Fruit fly (Drosophila melanogaster): ENCODE data around the gene nAChRbeta2.

The nAChRbeta2 gene

DNA sequence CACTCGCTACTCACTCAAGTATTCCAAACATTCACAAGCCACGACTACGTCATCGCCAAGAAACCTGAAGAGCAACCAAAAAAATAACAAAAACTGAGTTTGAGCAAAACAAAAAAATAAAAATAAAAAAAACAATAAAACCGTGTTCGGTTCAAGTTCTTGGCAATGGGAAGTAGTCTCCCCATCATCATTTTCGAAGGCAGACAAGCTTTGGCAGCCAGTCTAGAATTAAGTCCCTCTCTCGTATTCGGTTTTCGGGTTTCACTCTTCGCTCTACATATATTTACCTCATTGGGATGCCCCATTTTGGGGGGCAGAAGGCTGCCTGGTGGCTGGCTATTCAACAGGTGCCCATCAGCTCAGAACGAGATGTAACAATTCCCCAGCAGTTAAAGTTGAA lies 34.9 kb upstream of the nAChRbeta2 start:
- TF ChIP-seq zf30C (GFP tag; optimal IDR thresholded peaks at IDR 0.05) (no peak), toy (GFP tag; IDR thresholded peaks at IDR 0.05) (no peak), emc (GFP tag; optimal IDR thresholded peaks at IDR 0.05) (no peak), Kr (GFP tag; optimal IDR thresholded peaks at IDR 0.05) (no peak), fu2 (GFP tag; optimal IDR thresholded peaks at IDR 0.05) (no peak), CG10979 (tag; optimal IDR thresholded peaks at IDR 0.05) (no peak), schlank (tag; optimal IDR thresholded peaks at IDR 0.05) (no peak), CG2116 (GFP tag; optimal IDR thresholded peaks at IDR 0.05) (no peak), sens (GFP tag) (no peak), CG13424 (tag; optimal IDR thresholded peaks at IDR 0.05) (no peak), nom (GFP tag; optimal IDR thresholded peaks at IDR 0.05) (peak; percentile 99), CG4404 (GFP tag; IDR thresholded peaks at IDR 0.05) (no peak), bbx (GFP tag; IDR thresholded peaks at IDR 0.05; ENCODE audit: partially characterized antibody) (no peak), CG3995 (GFP tag; optimal IDR thresholded peaks at IDR 0.05) (no peak), gt (GFP tag; IDR thresholded peaks at IDR 0.05) (no peak), sima (GFP tag; optimal IDR thresholded peaks at IDR 0.05) (no peak), zfh2 (GFP tag; optimal IDR thresholded peaks at IDR 0.05) (no peak), CG18476 (GFP tag; optimal IDR thresholded peaks at IDR 0.05) (no peak), CG2875 (GFP tag; optimal IDR thresholded peaks at IDR 0.05) (no peak), CG8478 (optimal IDR thresholded peaks at IDR 0.05) (no peak), Sox102F (GFP tag; optimal IDR thresholded peaks at IDR 0.05) (no peak), slou (GFP tag; optimal IDR thresholded peaks at IDR 0.05) (no peak), CG30020 (tag; optimal IDR thresholded peaks at IDR 0.05) (no peak), mam (GFP tag; optimal IDR thresholded peaks at IDR 0.05) (no peak), mirr (GFP tag; optimal IDR thresholded peaks at IDR 0.05) (peak; percentile 47), Jarid2 (GFP tag; optimal IDR thresholded peaks at IDR 0.05) (no peak), CG1603 (tag; optimal IDR thresholded peaks at IDR 0.05) (no peak), zen2 (GFP tag; IDR thresholded peaks at IDR 0.05; ENCODE audit: partially characterized antibody) (no peak), CG16815 (GFP tag; optimal IDR thresholded peaks at IDR 0.05) (no peak), ab (GFP tag; optimal IDR thresholded peaks at IDR 0.05) (no peak), otp (GFP tag; IDR thresholded peaks at IDR 0.05) (no peak), cad (GFP tag; optimal IDR thresholded peaks at IDR 0.05) (no peak), z (GFP tag; IDR thresholded peaks at IDR 0.05) (peak; percentile 70; the same call in 1 of the 3 replicates), yki (optimal IDR thresholded peaks at IDR 0.05) (no peak), CG10543 (GFP tag; optimal IDR thresholded peaks at IDR 0.05) (peak; percentile 7), CG3407 (GFP tag; optimal IDR thresholded peaks at IDR 0.05) (no peak), Nf-YC (tag; optimal IDR thresholded peaks at IDR 0.05) (no peak), dan (GFP tag; IDR thresholded peaks at IDR 0.05) (no peak), CG12769 (tag; optimal IDR thresholded peaks at IDR 0.05) (peak; percentile 82), Sox100B (GFP tag; optimal IDR thresholded peaks at IDR 0.05) (no peak), CG32767 (GFP tag; IDR thresholded peaks at IDR 0.05) (no peak), Dbx (GFP tag; IDR thresholded peaks at IDR 0.05) (0 out of 3 replicates have a peak, but pooled peaks have one; percentile 12), CG17802 (tag; optimal IDR thresholded peaks at IDR 0.05) (no peak), her (GFP tag; optimal IDR thresholded peaks at IDR 0.05) (no peak), CG4730 (GFP tag; IDR thresholded peaks at IDR 0.05) (peak; percentile 7; the same call in 1 of the 2 replicates), nau (GFP tag; optimal IDR thresholded peaks at IDR 0.05) (no peak), vvl (GFP tag; IDR thresholded peaks at IDR 0.05) (0 out of 2 replicates have a peak, but pooled peaks have one; percentile 28), CG6765 (GFP tag; optimal IDR thresholded peaks at IDR 0.05) (no peak), CG7963 (GFP tag; IDR thresholded peaks at IDR 0.05; ENCODE audit: partially characterized antibody) (0 out of 3 replicates have a peak, but pooled peaks have one; percentile 27), Mes4 (GFP tag; optimal IDR thresholded peaks at IDR 0.05) (no peak), Pdp1 (GFP tag; optimal IDR thresholded peaks at IDR 0.05) (no peak), bsh (GFP tag; optimal IDR thresholded peaks at IDR 0.05) (peak in 1 of 2 experiments; percentile 25)
